Fruit fly (Drosophila melanogaster) whole organism, embryonic: ENCODE results near the gene CG9498.
A peak's percentile ranks its signal among the peaks of the same experiment; 100 is the strongest.

ENCODE experiments used
- Bdp1 ChIP-seq: fragments of 200-800 bp; sonication (Bioruptor generic); optimal IDR thresholded peaks from 3 replicates; lab custom pipeline; 2016; ENCODE audit warnings: missing biosample characterization, missing genetic modification characterization
- CG10209 ChIP-seq: fragments of 200-800 bp; sonication (Bioruptor generic); optimal IDR thresholded peaks from 3 replicates; lab custom pipeline; 2017; ENCODE audit warnings: missing biosample characterization, mild to moderate bottlenecking, missing genetic modification characterization, missing genetic modification reagents
- CG10366 ChIP-seq: fragments of 200-800 bp; sonication (Bioruptor generic); IDR thresholded peaks from 2 replicates; pipeline ENCODE4 v1.3.6; 2022; ENCODE audit warnings: missing biosample characterization, missing genetic modification characterization
- CG11093 ChIP-seq: fragments of 200-800 bp; sonication (Bioruptor generic); IDR thresholded peaks from 3 replicates; pipeline ENCODE4 v1.3.6; 2022; ENCODE audit warnings: missing biosample characterization, missing genetic modification characterization
- CG11247 ChIP-seq: fragments of 200-800 bp; sonication (Bioruptor generic); IDR thresholded peaks from 2 replicates; pipeline ENCODE4 v1.3.6; 2022; ENCODE audit warnings: missing biosample characterization, missing genetic modification characterization
- CG11695 ChIP-seq: fragments of 200-800 bp; sonication (Bioruptor generic); IDR thresholded peaks from 3 replicates; pipeline ENCODE4 v1.3.6; 2022; ENCODE audit warnings: missing biosample characterization, missing genetic modification characterization
- CG11696 ChIP-seq: fragments of 200-800 bp; sonication (Bioruptor generic); IDR thresholded peaks from 2 replicates; pipeline ENCODE4 v1.3.6; 2022; ENCODE audit warnings: missing biosample characterization, missing genetic modification characterization
- CG12236 ChIP-seq: fragments of 200-800 bp; sonication (Bioruptor generic); optimal IDR thresholded peaks from 2 replicates; lab custom pipeline; 2016; ENCODE audit warnings: missing biosample characterization, missing genetic modification characterization
- CG12659 ChIP-seq: fragments of 200-800 bp; sonication (Bioruptor generic); optimal IDR thresholded peaks from 3 replicates; lab custom pipeline; 2017; ENCODE audit warnings: mild to moderate bottlenecking, missing biosample characterization, missing genetic modification reagents, missing genetic modification characterization
- CG13424 ChIP-seq: fragments of 200-800 bp; sonication (Bioruptor generic); optimal IDR thresholded peaks from 2 replicates; lab custom pipeline; 2019; ENCODE audit warnings: missing biosample characterization, mild to moderate bottlenecking, missing genetic modification characterization, moderate library complexity
- CG17829 ChIP-seq: fragments of 200-800 bp; optimal IDR thresholded peaks from 2 replicates; lab custom pipeline; 2019; ENCODE audit warnings: missing biosample characterization, mild to moderate bottlenecking, missing genetic modification characterization, moderate library complexity
- CG2116 ChIP-seq: fragments of 200-800 bp; sonication (Bioruptor generic); optimal IDR thresholded peaks from 3 replicates; lab custom pipeline; 2018; ENCODE audit warnings: missing biosample characterization, mild to moderate bottlenecking, missing genetic modification characterization
- CG2678 ChIP-seq: fragments of 200-800 bp; sonication (Bioruptor generic); optimal IDR thresholded peaks from 3 replicates; lab custom pipeline; 2019; ENCODE audit warnings: missing biosample characterization, mild to moderate bottlenecking, missing genetic modification characterization, moderate library complexity
- CG30020 ChIP-seq: fragments of 200-800 bp; optimal IDR thresholded peaks from 2 replicates; lab custom pipeline; 2019; ENCODE audit warnings: missing biosample characterization, mild to moderate bottlenecking, missing genetic modification characterization, moderate library complexity
- CG31224 ChIP-seq: fragments of 200-800 bp; sonication (Bioruptor generic); IDR thresholded peaks from 2 replicates; pipeline ENCODE4 v1.3.6; 2022; ENCODE audit warnings: missing biosample characterization, missing genetic modification characterization
- CG31441 ChIP-seq: fragments of 200-800 bp; sonication (Bioruptor generic); IDR thresholded peaks from 2 replicates; pipeline ENCODE4 v1.3.6; 2022; ENCODE audit warnings: missing biosample characterization, missing genetic modification characterization
- CG32532 ChIP-seq: fragments of 200-800 bp; sonication (Bioruptor generic); IDR thresholded peaks from 2 replicates; pipeline ENCODE4 v1.3.6; 2022; ENCODE audit warnings: missing biosample characterization, missing genetic modification characterization
- CG34224 ChIP-seq: fragments of 200-800 bp; sonication (Bioruptor generic); IDR thresholded peaks from 3 replicates; pipeline ENCODE4 v1.3.6; 2022; ENCODE audit warnings: missing biosample characterization, missing genetic modification characterization; ENCODE audit not compliant: partially characterized antibody
- CG5180 ChIP-seq: fragments of 200-800 bp; sonication (Bioruptor generic); optimal IDR thresholded peaks from 3 replicates; lab custom pipeline; 2017; ENCODE audit warnings: missing biosample characterization, missing genetic modification characterization, mild to moderate bottlenecking, moderate library complexity, missing genetic modification reagents
- CG6254 ChIP-seq: fragments of 200-800 bp; sonication (Bioruptor generic); optimal IDR thresholded peaks from 3 replicates; lab custom pipeline; 2017; ENCODE audit warnings: mild to moderate bottlenecking, missing biosample characterization, missing genetic modification reagents, missing genetic modification characterization
- CG6272 ChIP-seq: fragments of 200-800 bp; sonication (Bioruptor generic); IDR thresholded peaks from 2 replicates; pipeline ENCODE4 v1.3.6; 2022; ENCODE audit warnings: missing biosample characterization, missing genetic modification characterization
- CG7271 ChIP-seq: fragments of 200-800 bp; sonication (Bioruptor generic); optimal IDR thresholded peaks from 2 replicates; lab custom pipeline; 2018; ENCODE audit warnings: missing biosample characterization, mild to moderate bottlenecking, missing genetic modification characterization, moderate library complexity
- CG7556 ChIP-seq: fragments of 200-800 bp; sonication (Bioruptor generic); optimal IDR thresholded peaks from 2 replicates; lab custom pipeline; 2017; ENCODE audit warnings: missing biosample characterization, mild to moderate bottlenecking, missing genetic modification characterization
- CG9727 ChIP-seq: fragments of 200-800 bp; sonication (Bioruptor generic); optimal IDR thresholded peaks from 3 replicates; lab custom pipeline; 2017; ENCODE audit warnings: missing biosample characterization, mild to moderate bottlenecking, missing genetic modification characterization
- Dfd ChIP-seq, 2 experiments: fragments of >200 bp; optimal IDR thresholded peaks; 2 replicates each; lab custom pipeline; 2017; ENCODE audit warnings: missing biosample characterization in 2 of 2, missing genetic modification characterization in 2 of 2
- Dip3 ChIP-seq: fragments of 200-800 bp; sonication (Bioruptor generic); optimal IDR thresholded peaks from 3 replicates; lab custom pipeline; 2016; ENCODE audit warnings: missing biosample characterization, missing genetic modification characterization
- Elba2 ChIP-seq: fragments of 200-800 bp; sonication (Bioruptor generic); optimal IDR thresholded peaks from 3 replicates; lab custom pipeline; 2016; ENCODE audit warnings: missing biosample characterization, missing genetic modification characterization
- HLH3B ChIP-seq: fragments of 200-800 bp; sonication (Bioruptor generic); IDR thresholded peaks from 2 replicates; pipeline ENCODE4 v1.3.6; 2022; ENCODE audit warnings: missing biosample characterization, missing genetic modification characterization
- HLH54F ChIP-seq: fragments of 200-800 bp; sonication (Bioruptor generic); optimal IDR thresholded peaks from 3 replicates; lab custom pipeline; 2016; ENCODE audit warnings: missing biosample characterization, missing genetic modification characterization
- Hr3 ChIP-seq: fragments of 200-800 bp; sonication (Bioruptor generic); optimal IDR thresholded peaks from 3 replicates; lab custom pipeline; 2016; ENCODE audit warnings: missing biosample characterization, missing genetic modification characterization
- Nf-YB ChIP-seq: fragments of 200-800 bp; sonication (Bioruptor generic); optimal IDR thresholded peaks from 3 replicates; lab custom pipeline; 2019; ENCODE audit warnings: missing biosample characterization, mild to moderate bottlenecking, missing genetic modification characterization, moderate library complexity
- Opbp ChIP-seq: fragments of 200-800 bp; sonication (Bioruptor generic); IDR thresholded peaks from 3 replicates; pipeline ENCODE4 v1.3.6; 2022; ENCODE audit warnings: missing biosample characterization, missing genetic modification characterization; ENCODE audit not compliant: partially characterized antibody
- al ChIP-seq: fragments of 200-800 bp; sonication (Bioruptor generic); IDR thresholded peaks from 2 replicates; pipeline ENCODE4 v1.3.6; 2022; ENCODE audit warnings: missing biosample characterization, missing genetic modification characterization
- ara ChIP-seq: fragments of 200-800 bp; sonication (Bioruptor generic); IDR thresholded peaks from 2 replicates; pipeline ENCODE4 v1.3.6; 2022; ENCODE audit warnings: missing biosample characterization, missing genetic modification characterization
- cas ChIP-seq: fragments of 200-800 bp; sonication (Bioruptor generic); IDR thresholded peaks from 2 replicates; pipeline ENCODE4 v1.3.6; 2022; ENCODE audit warnings: missing biosample characterization, missing genetic modification characterization
- cg ChIP-seq: fragments of 200-800 bp; sonication (Bioruptor generic); optimal IDR thresholded peaks from 3 replicates; lab custom pipeline; 2019; ENCODE audit warnings: missing biosample characterization, mild to moderate bottlenecking, missing genetic modification characterization, moderate library complexity
- ci ChIP-seq: fragments of 200-800 bp; sonication (Bioruptor generic); IDR thresholded peaks from 3 replicates; pipeline ENCODE4 v1.3.6; 2022; ENCODE audit warnings: missing biosample characterization, missing genetic modification characterization
- dmrt11E ChIP-seq: fragments of 200-800 bp; sonication (Bioruptor generic); optimal IDR thresholded peaks from 3 replicates; lab custom pipeline; 2018; ENCODE audit warnings: missing biosample characterization, mild to moderate bottlenecking, missing genetic modification characterization, moderate library complexity
- dpn ChIP-seq, 2 experiments: fragments of 200-800 bp; sonication (Bioruptor generic); optimal IDR thresholded peaks; 3 replicates each; lab custom pipeline; 2016; ENCODE audit warnings: missing biosample characterization in 2 of 2, missing genetic modification characterization in 2 of 2
- emc ChIP-seq: fragments of 200-800 bp; sonication (Bioruptor generic); optimal IDR thresholded peaks from 2 replicates; lab custom pipeline; 2016; ENCODE audit warnings: missing biosample characterization, missing genetic modification characterization
- en ChIP-seq: fragments of 200-800 bp; sonication (Bioruptor generic); optimal IDR thresholded peaks from 2 replicates; lab custom pipeline; 2016; ENCODE audit warnings: missing biosample characterization, missing genetic modification characterization
- fu2 ChIP-seq: fragments of 200-800 bp; sonication (Bioruptor generic); optimal IDR thresholded peaks from 2 replicates; lab custom pipeline; 2016; ENCODE audit warnings: missing biosample characterization, missing genetic modification characterization
- gfzf ChIP-seq: fragments of 200-800 bp; sonication (Bioruptor generic); optimal IDR thresholded peaks from 2 replicates; lab custom pipeline; 2016; ENCODE audit warnings: missing biosample characterization, mild to moderate bottlenecking, missing genetic modification characterization, moderate library complexity
- inv ChIP-seq: fragments of 200-800 bp; sonication (Bioruptor generic); IDR thresholded peaks from 2 replicates; pipeline ENCODE4 v1.3.6; 2022; ENCODE audit warnings: missing biosample characterization, missing genetic modification characterization; ENCODE audit not compliant: partially characterized antibody
- kay ChIP-seq: fragments of 200-800 bp; sonication (Bioruptor generic); optimal IDR thresholded peaks from 2 replicates; lab custom pipeline; 2016; ENCODE audit warnings: missing biosample characterization, missing genetic modification characterization
- lab ChIP-seq: fragments of 200-800 bp; sonication (Bioruptor generic); optimal IDR thresholded peaks from 3 replicates; lab custom pipeline; 2017; ENCODE audit warnings: missing biosample characterization, missing genetic modification characterization, mild to moderate bottlenecking, moderate library complexity, missing genetic modification reagents
- ro ChIP-seq: fragments of 200-800 bp; sonication (Bioruptor generic); IDR thresholded peaks from 2 replicates; pipeline ENCODE4 v1.3.6; 2022; ENCODE audit warnings: missing biosample characterization, missing genetic modification characterization
- row ChIP-seq: fragments of 200-800 bp; sonication (Bioruptor generic); IDR thresholded peaks from 3 replicates; pipeline ENCODE4 v1.3.6; 2022; ENCODE audit warnings: missing biosample characterization, missing genetic modification characterization
- sens ChIP-seq: fragments of 200-800 bp; sonication (Bioruptor generic); peaks from one replicate; lab custom pipeline; 2016; ENCODE audit warnings: missing biosample characterization, missing genetic modification characterization
- tap ChIP-seq: fragments of 200-800 bp; optimal IDR thresholded peaks from 3 replicates; lab custom pipeline; 2019; ENCODE audit warnings: missing biosample characterization, mild to moderate bottlenecking, missing genetic modification characterization, moderate library complexity
- wek ChIP-seq: fragments of 200-800 bp; sonication (Bioruptor generic); optimal IDR thresholded peaks from 3 replicates; lab custom pipeline; 2018; ENCODE audit warnings: missing biosample characterization, mild to moderate bottlenecking, missing genetic modification characterization, moderate library complexity
- yki ChIP-seq: fragments of >200 bp; optimal IDR thresholded peaks from 3 replicates; lab custom pipeline; 2018

Gene CG9498

dm6 chr2L:6306895-6307294 lies 43.9 kb downstream of the CG9498 start (continued):
- TF ChIP-seq HLH54F (GFP tag; lab: Kevin White, UChicago) (no peak), CG30020 (tag; lab: Kevin White, UChicago) (no peak), CG6272 (GFP tag; lab: Robert Waterston, UW) (no peak), CG34224 (GFP tag; lab: Robert Waterston, UW) (no peak), emc (GFP tag; lab: Kevin White, UChicago) (no peak), CG11696 (GFP tag; lab: Robert Waterston, UW) (no peak), tap (tag; lab: Kevin White, UChicago) (no peak), CG31441 (0 out of 2 replicates have a peak, but pooled peaks have one; percentile 22), fu2 (GFP tag; lab: Kevin White, UChicago) (no peak), Dfd (GFP tag; optimal IDR thresholded peaks at IDR 0.05; lab: Kevin White, UChicago) (no peak), kay (GFP tag; lab: Kevin White, UChicago) (no peak), wek (GFP tag; lab: Kevin White, UChicago) (no peak), yki (lab: Kevin White, UChicago) (no peak), CG2678 (tag; lab: Kevin White, UChicago) (peak; percentile 10), CG7271 (no peak), CG7556 (GFP tag; lab: Kevin White, UChicago) (no peak), CG10366 (GFP tag; lab: Robert Waterston, UW) (no peak), inv (GFP tag; lab: Robert Waterston, UW) (no peak), CG12659 (GFP tag; lab: Kevin White, UChicago) (no peak), CG2116 (GFP tag; lab: Kevin White, UChicago) (no peak), CG11247 (GFP tag; lab: Robert Waterston, UW) (no peak), lab (GFP tag; lab: Kevin White, UChicago) (peak; percentile 47), CG11093 (GFP tag; lab: Robert Waterston, UW) (no peak), en (GFP tag; lab: Kevin White, UChicago) (no peak), ro (no peak), CG13424 (tag; lab: Kevin White, UChicago) (no peak), CG6254 (GFP tag; lab: Kevin White, UChicago) (no peak), CG12236 (GFP tag; lab: Kevin White, UChicago) (no peak), Elba2 (GFP tag; lab: Kevin White, UChicago) (no peak), ci (0 out of 3 replicates have a peak, but pooled peaks have one; percentile 30), CG5180 (GFP tag; lab: Kevin White, UChicago) (no peak), CG32532 (GFP tag; lab: Robert Waterston, UW) (no peak), cas (GFP tag; lab: Robert Waterston, UW) (no peak), al (GFP tag; lab: Robert Waterston, UW) (no peak), CG31224 (GFP tag; lab: Robert Waterston, UW) (no peak), CG9727 (GFP tag; lab: Kevin White, UChicago) (no peak), HLH3B (peak; percentile 41), CG17829 (tag; lab: Kevin White, UChicago) (no peak), CG10209 (no peak), dmrt11E (tag; lab: Kevin White, UChicago) (peak; percentile 6), Hr3 (GFP tag; lab: Kevin White, UChicago) (no peak), sens (peak; percentile 79), Dip3 (GFP tag; lab: Kevin White, UChicago) (no peak), Bdp1 (GFP tag; lab: Kevin White, UChicago) (no peak), dpn (GFP tag; optimal IDR thresholded peaks at IDR 0.05; lab: Kevin White, UChicago) (peak in 1 of 2 experiments; percentile 22), cg (no peak), gfzf (GFP tag; lab: Kevin White, UChicago) (no peak), Opbp (GFP tag; lab: Robert Waterston, UW) (no peak), ara (GFP tag; lab: Robert Waterston, UW) (0 out of 2 replicates have a peak, but pooled peaks have one; percentile 13), row (GFP tag; lab: Robert Waterston, UW) (peak; percentile 43; the same call in 1 of the 3 replicates), CG11695 (0 out of 3 replicates have a peak, but pooled peaks have one; percentile 18), Nf-YB (no peak)
